Fruit fly (Drosophila melanogaster) whole organism, embryonic: ENCODE data around the gene CG16965.

ENCODE experiments used
- Asciz ChIP-seq: fragments of 200-800 bp; sonication (Bioruptor generic); optimal IDR thresholded peaks from 2 replicates; lab custom pipeline; 2017; ENCODE audit warnings: missing biosample characterization, mild to moderate bottlenecking, missing genetic modification characterization, missing genetic modification reagents
- B-H2 ChIP-seq: fragments of 200-800 bp; sonication (Bioruptor generic); optimal IDR thresholded peaks from 2 replicates; lab custom pipeline; 2018; ENCODE audit warnings: missing biosample characterization, mild to moderate bottlenecking, missing genetic modification characterization
- Bdp1 ChIP-seq: fragments of 200-800 bp; sonication (Bioruptor generic); optimal IDR thresholded peaks from 3 replicates; lab custom pipeline; 2016; ENCODE audit warnings: missing biosample characterization, missing genetic modification characterization
- CG1024 ChIP-seq: fragments of 200-800 bp; sonication (Bioruptor generic); IDR thresholded peaks from 2 replicates; pipeline ENCODE4 v1.3.6; 2022; ENCODE audit warnings: missing biosample characterization, missing genetic modification characterization
- CG10274 ChIP-seq: fragments of 200-800 bp; sonication (Bioruptor generic); optimal IDR thresholded peaks from 3 replicates; lab custom pipeline; 2017; ENCODE audit warnings: missing biosample characterization, mild to moderate bottlenecking, missing genetic modification characterization
- CG10654 ChIP-seq: fragments of 200-800 bp; sonication (Bioruptor generic); optimal IDR thresholded peaks from 2 replicates; lab custom pipeline; 2016; ENCODE audit warnings: missing biosample characterization, missing genetic modification characterization
- CG11093 ChIP-seq: fragments of 200-800 bp; sonication (Bioruptor generic); IDR thresholded peaks from 3 replicates; pipeline ENCODE4 v1.3.6; 2022; ENCODE audit warnings: missing biosample characterization, missing genetic modification characterization
- CG14860 ChIP-seq: fragments of 200-800 bp; sonication (Bioruptor generic); IDR thresholded peaks from 3 replicates; pipeline ENCODE4 v1.3.6; 2022; ENCODE audit warnings: missing biosample characterization, missing genetic modification characterization; ENCODE audit not compliant: partially characterized antibody
- CG15479 ChIP-seq: fragments of 200-800 bp; sonication (Bioruptor generic); optimal IDR thresholded peaks from 3 replicates; lab custom pipeline; 2019; ENCODE audit warnings: missing biosample characterization, mild to moderate bottlenecking, missing genetic modification characterization, moderate library complexity
- CG17328 ChIP-seq: fragments of 200-800 bp; sonication (Bioruptor generic); IDR thresholded peaks from 2 replicates; pipeline ENCODE4 v1.3.6; 2022; ENCODE audit warnings: missing biosample characterization, missing genetic modification characterization
- CG17912 ChIP-seq: fragments of 200-800 bp; sonication (Bioruptor generic); optimal IDR thresholded peaks from 2 replicates; lab custom pipeline; 2018; ENCODE audit warnings: missing biosample characterization, mild to moderate bottlenecking, missing genetic modification characterization
- CG18476 ChIP-seq: fragments of 200-800 bp; sonication (Bioruptor generic); optimal IDR thresholded peaks from 2 replicates; lab custom pipeline; 2016; ENCODE audit warnings: missing biosample characterization, mild to moderate bottlenecking, missing genetic modification characterization
- CG2875 ChIP-seq: fragments of 200-800 bp; sonication (Bioruptor generic); optimal IDR thresholded peaks from 2 replicates; lab custom pipeline; 2017; ENCODE audit warnings: missing biosample characterization, mild to moderate bottlenecking, missing genetic modification characterization, missing genetic modification reagents
- CG5245 ChIP-seq: fragments of 200-800 bp; sonication (Bioruptor generic); optimal IDR thresholded peaks from 3 replicates; lab custom pipeline; 2016; ENCODE audit warnings: missing biosample characterization, missing genetic modification characterization
- CG6272 ChIP-seq: fragments of 200-800 bp; sonication (Bioruptor generic); IDR thresholded peaks from 2 replicates; pipeline ENCODE4 v1.3.6; 2022; ENCODE audit warnings: missing biosample characterization, missing genetic modification characterization
- CG6683 ChIP-seq: fragments of 200-800 bp; sonication (Bioruptor generic); optimal IDR thresholded peaks from 2 replicates; lab custom pipeline; 2017; ENCODE audit warnings: missing biosample characterization, mild to moderate bottlenecking, missing genetic modification characterization, missing genetic modification reagents
- CG6689 ChIP-seq: fragments of 200-800 bp; sonication (Bioruptor generic); IDR thresholded peaks from 2 replicates; pipeline ENCODE4 v1.3.6; 2022; ENCODE audit warnings: missing biosample characterization, missing genetic modification characterization
- CG8388 ChIP-seq: fragments of 200-800 bp; sonication (Bioruptor generic); optimal IDR thresholded peaks from 2 replicates; lab custom pipeline; 2019; ENCODE audit warnings: missing biosample characterization, mild to moderate bottlenecking, missing genetic modification characterization, moderate library complexity
- CG8478 ChIP-seq: fragments of >200 bp; optimal IDR thresholded peaks from 2 replicates; lab custom pipeline; 2018
- Drgx ChIP-seq: fragments of 200-800 bp; sonication (Bioruptor generic); IDR thresholded peaks from 2 replicates; pipeline ENCODE4 v1.3.6; 2022; ENCODE audit warnings: missing biosample characterization, missing genetic modification characterization
- E2f1 ChIP-seq: fragments of 200-800 bp; sonication (Bioruptor generic); IDR thresholded peaks from 2 replicates; pipeline ENCODE4 v1.3.6; 2022; ENCODE audit warnings: missing biosample characterization, missing genetic modification characterization
- ERR ChIP-seq: fragments of 200-800 bp; sonication (Bioruptor generic); optimal IDR thresholded peaks from 2 replicates; lab custom pipeline; 2016; ENCODE audit warnings: missing biosample characterization, missing genetic modification characterization
- H15 ChIP-seq: fragments of 200-800 bp; sonication (Bioruptor generic); IDR thresholded peaks from 3 replicates; pipeline ENCODE4 v1.3.6; 2022; ENCODE audit warnings: missing biosample characterization, missing genetic modification characterization
- Hr39 ChIP-seq: fragments of >200 bp; optimal IDR thresholded peaks from 2 replicates; lab custom pipeline; 2017
- MTF-1 ChIP-seq: fragments of 200-800 bp; sonication (Bioruptor generic); optimal IDR thresholded peaks from 2 replicates; lab custom pipeline; 2018; ENCODE audit warnings: missing biosample characterization, mild to moderate bottlenecking, missing genetic modification characterization, borderline replicate concordance
- NC2α ChIP-seq: fragments of 200-800 bp; sonication (Bioruptor generic); optimal IDR thresholded peaks from 2 replicates; lab custom pipeline; 2016; ENCODE audit warnings: missing biosample characterization, missing genetic modification characterization
- NFAT ChIP-seq: fragments of 200-800 bp; sonication (Bioruptor generic); IDR thresholded peaks from 2 replicates; pipeline ENCODE4 v1.3.6; 2022; ENCODE audit warnings: missing biosample characterization, missing genetic modification characterization
- Nf-YB ChIP-seq: fragments of 200-800 bp; sonication (Bioruptor generic); optimal IDR thresholded peaks from 3 replicates; lab custom pipeline; 2019; ENCODE audit warnings: missing biosample characterization, mild to moderate bottlenecking, missing genetic modification characterization, moderate library complexity
- Opbp ChIP-seq: fragments of 200-800 bp; sonication (Bioruptor generic); IDR thresholded peaks from 3 replicates; pipeline ENCODE4 v1.3.6; 2022; ENCODE audit warnings: missing biosample characterization, missing genetic modification characterization; ENCODE audit not compliant: partially characterized antibody
- PHDP ChIP-seq: fragments of 200-800 bp; sonication (Bioruptor generic); optimal IDR thresholded peaks from 3 replicates; lab custom pipeline; 2018; ENCODE audit warnings: missing biosample characterization, mild to moderate bottlenecking, missing genetic modification characterization, moderate library complexity
- Ptx1 ChIP-seq: fragments of 200-800 bp; sonication (Bioruptor generic); IDR thresholded peaks from 2 replicates; pipeline ENCODE4 v1.3.6; 2022; ENCODE audit warnings: missing biosample characterization, missing genetic modification characterization
- Taf1 ChIP-seq: fragments of 200-800 bp; sonication (Bioruptor generic); IDR thresholded peaks from 2 replicates; pipeline ENCODE4 v1.3.6; 2022; ENCODE audit warnings: missing biosample characterization, missing genetic modification characterization
- ac ChIP-seq: fragments of 200-800 bp; sonication (Bioruptor generic); optimal IDR thresholded peaks from 3 replicates; lab custom pipeline; 2017; ENCODE audit warnings: missing biosample characterization, mild to moderate bottlenecking, missing genetic modification characterization
- ap ChIP-seq: fragments of 200-800 bp; sonication (Bioruptor generic); IDR thresholded peaks from 2 replicates; pipeline ENCODE4 v1.3.6; 2022; ENCODE audit warnings: missing biosample characterization, missing genetic modification characterization
- br ChIP-seq: fragments of >200 bp; optimal IDR thresholded peaks from 2 replicates; lab custom pipeline; 2017
- dan ChIP-seq: fragments of 200-800 bp; sonication (Bioruptor generic); IDR thresholded peaks from 2 replicates; pipeline ENCODE4 v1.3.6; 2022; ENCODE audit warnings: missing biosample characterization, missing genetic modification characterization
- eyg ChIP-seq: fragments of 200-800 bp; sonication (Bioruptor generic); optimal IDR thresholded peaks from 3 replicates; lab custom pipeline; 2016; ENCODE audit warnings: missing biosample characterization, missing genetic modification characterization
- ftz-f1 ChIP-seq: fragments of 200-800 bp; sonication (Bioruptor generic); optimal IDR thresholded peaks from 2 replicates; lab custom pipeline; 2016; ENCODE audit warnings: missing biosample characterization, missing genetic modification characterization
- gfzf ChIP-seq: fragments of 200-800 bp; sonication (Bioruptor generic); optimal IDR thresholded peaks from 2 replicates; lab custom pipeline; 2016; ENCODE audit warnings: missing biosample characterization, mild to moderate bottlenecking, missing genetic modification characterization, moderate library complexity
- gt ChIP-seq: fragments of 200-800 bp; sonication (Bioruptor generic); IDR thresholded peaks from 2 replicates; pipeline ENCODE4 v1.3.6; 2022; ENCODE audit warnings: missing biosample characterization, missing genetic modification characterization
- inv ChIP-seq: fragments of 200-800 bp; sonication (Bioruptor generic); IDR thresholded peaks from 2 replicates; pipeline ENCODE4 v1.3.6; 2022; ENCODE audit warnings: missing biosample characterization, missing genetic modification characterization; ENCODE audit not compliant: partially characterized antibody
- jing ChIP-seq: fragments of 200-800 bp; sonication (Bioruptor generic); optimal IDR thresholded peaks from 2 replicates; lab custom pipeline; 2018; ENCODE audit warnings: missing biosample characterization, mild to moderate bottlenecking, missing genetic modification characterization
- kah ChIP-seq: fragments of 200-800 bp; sonication (Bioruptor generic); optimal IDR thresholded peaks from 2 replicates; lab custom pipeline; 2018; ENCODE audit warnings: missing biosample characterization, mild to moderate bottlenecking, missing genetic modification characterization
- knrl ChIP-seq: fragments of 200-800 bp; sonication (Bioruptor generic); IDR thresholded peaks from 3 replicates; pipeline ENCODE4 v1.3.6; 2022; ENCODE audit warnings: missing biosample characterization, missing genetic modification characterization; ENCODE audit not compliant: partially characterized antibody
- lola ChIP-seq, 3 experiments: fragments of >200 bp in 2 of 3; fragments of 200-800 bp in 1 of 3; sonication (Bioruptor generic) in 1 of 3; optimal IDR thresholded peaks; 2 replicates each; lab custom pipeline; 2017 to 2019; ENCODE audit warnings: missing biosample characterization in 3 of 3, missing genetic modification characterization in 3 of 3, mild to moderate bottlenecking in 1 of 3, moderate library complexity in 1 of 3
- maf-S ChIP-seq: fragments of 200-800 bp; sonication (Bioruptor generic); optimal IDR thresholded peaks from 2 replicates; lab custom pipeline; 2016; ENCODE audit warnings: missing biosample characterization, missing genetic modification characterization
- nerfin-2 ChIP-seq: fragments of 200-800 bp; sonication (Bioruptor generic); IDR thresholded peaks from 2 replicates; pipeline ENCODE4 v1.3.6; 2022; ENCODE audit warnings: missing biosample characterization, missing genetic modification characterization; ENCODE audit not compliant: partially characterized antibody
- p53 ChIP-seq: fragments of 200-800 bp; sonication (Bioruptor generic); optimal IDR thresholded peaks from 2 replicates; lab custom pipeline; 2016; ENCODE audit warnings: missing biosample characterization, missing genetic modification characterization
- sens ChIP-seq: fragments of 200-800 bp; sonication (Bioruptor generic); peaks from one replicate; lab custom pipeline; 2016; ENCODE audit warnings: missing biosample characterization, missing genetic modification characterization
- sr ChIP-seq: fragments of 200-800 bp; sonication (Bioruptor generic); IDR thresholded peaks from 3 replicates; pipeline ENCODE4 v1.3.6; 2022; ENCODE audit warnings: missing biosample characterization, missing genetic modification characterization
- toy ChIP-seq: fragments of 200-800 bp; sonication (Bioruptor generic); IDR thresholded peaks from 2 replicates; pipeline ENCODE4 v1.3.6; 2022; ENCODE audit warnings: missing biosample characterization, missing genetic modification characterization

CG16965 gene

dm6 chr2L:11970853-11971397 is 10.5 kb upstream of the CG16965 start:
- TF ChIP-seq CG6689 (GFP tag; lab: Robert Waterston, UW): no peak
- no peak for TF ChIP-seq CG6272 (GFP tag; lab: Robert Waterston, UW)
- TF ChIP-seq H15 (GFP tag; lab: Robert Waterston, UW): no peak
- TF ChIP-seq Bdp1 (GFP tag; lab: Kevin White, UChicago): peak; percentile 17
- TF ChIP-seq p53 (GFP tag; lab: Kevin White, UChicago): no peak
- no peak for TF ChIP-seq ERR
- no peak for TF ChIP-seq maf-S (GFP tag; lab: Kevin White, UChicago)
- TF ChIP-seq sens (GFP tag; lab: Kevin White, UChicago): no peak
- no peak for TF ChIP-seq ap (GFP tag; lab: Robert Waterston, UW)
- TF ChIP-seq CG14860 (GFP tag; lab: Robert Waterston, UW): 0 out of 3 replicates have a peak, but pooled peaks have one; percentile 33
- TF ChIP-seq ac (GFP tag; lab: Kevin White, UChicago): peak; percentile 36
- no peak for TF ChIP-seq CG5245 (GFP tag; lab: Kevin White, UChicago)
- TF ChIP-seq Nf-YB: peak; percentile 53
- TF ChIP-seq CG11093: no peak
- TF ChIP-seq Opbp (GFP tag; lab: Robert Waterston, UW): 0 out of 3 replicates have a peak, but pooled peaks have one; percentile 30
- TF ChIP-seq CG6683 (GFP tag; lab: Kevin White, UChicago): no peak
- TF ChIP-seq NC2α: no peak
- no peak; the same call in 1 of the 2 replicates for TF ChIP-seq inv (GFP tag; lab: Robert Waterston, UW)
- no peak for TF ChIP-seq Hr39 (lab: Kevin White, UChicago)
- TF ChIP-seq CG15479 (GFP tag; lab: Kevin White, UChicago): peak; percentile 43
- no peak for TF ChIP-seq eyg (GFP tag; lab: Kevin White, UChicago)
- no peak for TF ChIP-seq nerfin-2 (GFP tag; lab: Robert Waterston, UW)
- TF ChIP-seq gt: no peak
- TF ChIP-seq lola (GFP tag; optimal IDR thresholded peaks at IDR 0.05; lab: Kevin White, UChicago): no peak
- TF ChIP-seq CG10654: no peak
- TF ChIP-seq CG18476 (GFP tag; lab: Kevin White, UChicago): no peak
- peak; percentile 92 for TF ChIP-seq CG8478 (lab: Kevin White, UChicago)
- no peak for TF ChIP-seq br (lab: Kevin White, UChicago)
- no peak for TF ChIP-seq CG8388
- TF ChIP-seq Drgx: 0 out of 2 replicates have a peak, but pooled peaks have one; percentile 18
- no peak for TF ChIP-seq CG17912 (GFP tag; lab: Kevin White, UChicago)
- TF ChIP-seq Taf1: no peak
- peak; percentile 33 for TF ChIP-seq PHDP (tag; lab: Kevin White, UChicago)
- TF ChIP-seq CG17328 (GFP tag; lab: Robert Waterston, UW): no peak
- peak; percentile 25; the same call in 1 of the 2 replicates for TF ChIP-seq CG1024 (GFP tag; lab: Robert Waterston, UW)
- no peak for TF ChIP-seq gfzf
- TF ChIP-seq dan (GFP tag; lab: Robert Waterston, UW): no peak
- TF ChIP-seq Ptx1 (GFP tag; lab: Robert Waterston, UW): 0 out of 2 replicates have a peak, but pooled peaks have one; percentile 34
- no peak for TF ChIP-seq kah
- no peak for TF ChIP-seq sr (GFP tag; lab: Robert Waterston, UW)
- TF ChIP-seq B-H2 (GFP tag; lab: Kevin White, UChicago): no peak
- no peak for TF ChIP-seq CG2875 (GFP tag; lab: Kevin White, UChicago)
- no peak for TF ChIP-seq MTF-1 (GFP tag; lab: Kevin White, UChicago)
- TF ChIP-seq jing (GFP tag; lab: Kevin White, UChicago): no peak
- TF ChIP-seq NFAT (GFP tag; lab: Robert Waterston, UW): 0 out of 2 replicates have a peak, but pooled peaks have one; percentile 21
- TF ChIP-seq E2f1 (GFP tag; lab: Robert Waterston, UW): no peak; the same call in 1 of the 2 replicates
- no peak for TF ChIP-seq toy (GFP tag; lab: Robert Waterston, UW)
- TF ChIP-seq ftz-f1 (GFP tag; lab: Kevin White, UChicago): peak; percentile 58
- TF ChIP-seq Asciz: no peak
- TF ChIP-seq CG10274: no peak
- peak; percentile 43; the same call in 1 of the 3 replicates for TF ChIP-seq knrl (GFP tag; lab: Robert Waterston, UW)
